Worm (Caenorhabditis elegans) whole organism, young adult: ENCODE data around the gene cut-3.

ENCODE experiments used
- F10E7.11 ChIP-seq: sonication (generic microtip); optimal IDR thresholded peaks from 2 replicates; lab custom pipeline; 2017; ENCODE audit warnings: mild to moderate bottlenecking, missing genetic modification characterization, moderate library complexity, missing compliant biosample characterization
- dox-1 ChIP-seq: fragments of 200-800 bp; sonication (Bioruptor generic); IDR thresholded peaks from 2 replicates; pipeline ENCODE4 v1.3.6; 2022; ENCODE audit warnings: missing genetic modification reagents, missing genetic modification characterization, missing compliant biosample characterization

DNA sequence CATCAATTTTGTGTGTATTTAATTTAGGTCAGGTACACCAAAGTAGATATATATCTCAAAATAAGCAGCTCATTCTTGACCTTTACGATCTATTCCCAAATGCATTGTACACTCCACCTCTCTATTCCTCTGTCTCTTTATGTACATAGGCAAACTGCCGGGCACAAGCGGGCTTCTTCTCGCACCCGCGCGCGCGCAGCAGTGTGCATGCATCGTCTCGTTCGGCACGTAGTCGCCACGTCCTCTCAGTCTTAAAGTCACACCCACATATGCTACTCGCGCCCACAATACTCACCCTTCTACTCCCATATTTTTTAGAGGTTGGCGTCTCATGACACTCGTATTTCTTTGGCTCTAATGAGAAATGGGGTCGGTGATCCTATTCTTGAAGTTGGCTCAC lies 4.8 kb upstream of the cut-3 start:
- TF ChIP-seq dox-1 (GFP tag; lab: Robert Waterston, UW) (no peak), F10E7.11 (tag; lab: Kevin White, UChicago) (no peak)
